Fruit fly (Drosophila melanogaster) whole organism, prepupa: Measurements from ENCODE around the gene CG2767.
A peak's percentile ranks its signal among the peaks of the same experiment; 100 is the strongest.

ENCODE experiments used
- Blimp-1 ChIP-seq: fragments of 200-800 bp; sonication (Bioruptor generic); optimal IDR thresholded peaks from 3 replicates; lab custom pipeline; 2017; ENCODE audit warnings: missing biosample characterization, missing genetic modification characterization, mild to moderate bottlenecking, moderate library complexity, missing genetic modification reagents
- CG10631 ChIP-seq: fragments of 200-800 bp; sonication (Bioruptor generic); optimal IDR thresholded peaks from 2 replicates; lab custom pipeline; 2016; ENCODE audit warnings: missing biosample characterization, missing genetic modification characterization
- CG10669 ChIP-seq: fragments of 200-800 bp; sonication (Bioruptor generic); optimal IDR thresholded peaks from 3 replicates; lab custom pipeline; 2018; ENCODE audit warnings: missing biosample characterization, mild to moderate bottlenecking, missing genetic modification characterization, moderate library complexity
- CG11294 ChIP-seq: fragments of 200-800 bp; sonication (Bioruptor generic); IDR thresholded peaks from 2 replicates; pipeline ENCODE4 v1.3.6; 2022; ENCODE audit warnings: missing biosample characterization, missing genetic modification characterization
- CG11902 ChIP-seq: fragments of 200-800 bp; sonication (Bioruptor generic); optimal IDR thresholded peaks from 3 replicates; lab custom pipeline; 2016; ENCODE audit warnings: missing biosample characterization, missing genetic modification characterization
- CG15336 ChIP-seq: fragments of 200-800 bp; sonication (Bioruptor generic); IDR thresholded peaks from 2 replicates; pipeline ENCODE4 v1.3.6; 2022; ENCODE audit warnings: missing biosample characterization, missing genetic modification characterization
- CG1621 ChIP-seq: fragments of 200-800 bp; sonication (Bioruptor generic); optimal IDR thresholded peaks from 3 replicates; lab custom pipeline; 2018; ENCODE audit warnings: missing biosample characterization, mild to moderate bottlenecking, missing genetic modification characterization
- CG16779 ChIP-seq: fragments of 200-800 bp; sonication (Bioruptor generic); optimal IDR thresholded peaks from 3 replicates; lab custom pipeline; 2017; ENCODE audit warnings: missing biosample characterization, mild to moderate bottlenecking, missing genetic modification characterization
- CG3032 ChIP-seq: fragments of 200-800 bp; optimal IDR thresholded peaks from 2 replicates; lab custom pipeline; 2019; ENCODE audit warnings: missing biosample characterization, mild to moderate bottlenecking, missing genetic modification characterization, moderate library complexity
- CG31627 ChIP-seq: fragments of 200-800 bp; sonication (Bioruptor generic); optimal IDR thresholded peaks from 3 replicates; lab custom pipeline; 2016; ENCODE audit warnings: missing biosample characterization, missing genetic modification characterization
- CG32006 ChIP-seq: fragments of 200-800 bp; sonication (Bioruptor generic); optimal IDR thresholded peaks from 3 replicates; lab custom pipeline; 2017; ENCODE audit warnings: missing biosample characterization, mild to moderate bottlenecking, missing genetic modification characterization
- CG34406 ChIP-seq: fragments of 200-800 bp; sonication (Bioruptor generic); optimal IDR thresholded peaks from 3 replicates; lab custom pipeline; 2016; ENCODE audit warnings: missing biosample characterization, missing genetic modification characterization
- CG3919 ChIP-seq: fragments of 200-800 bp; sonication (Bioruptor generic); optimal IDR thresholded peaks from 3 replicates; lab custom pipeline; 2016; ENCODE audit warnings: missing biosample characterization, missing genetic modification characterization
- CG6163 ChIP-seq: fragments of 200-800 bp; sonication (Bioruptor generic); IDR thresholded peaks from 3 replicates; pipeline ENCODE4 v1.3.6; 2022; ENCODE audit warnings: missing biosample characterization, missing genetic modification characterization
- CG6276 ChIP-seq: fragments of 200-800 bp; sonication (Bioruptor generic); optimal IDR thresholded peaks from 2 replicates; lab custom pipeline; 2017; ENCODE audit warnings: missing biosample characterization, mild to moderate bottlenecking, missing genetic modification characterization
- CG6854 ChIP-seq: fragments of 200-800 bp; sonication (Bioruptor generic); optimal IDR thresholded peaks from 2 replicates; lab custom pipeline; 2017; ENCODE audit warnings: missing biosample characterization, mild to moderate bottlenecking, missing genetic modification characterization
- CG8119 ChIP-seq: fragments of 200-800 bp; sonication (Bioruptor generic); IDR thresholded peaks from 3 replicates; pipeline ENCODE4 v1.3.6; 2022; ENCODE audit warnings: missing biosample characterization, missing genetic modification characterization
- CG8319 ChIP-seq: fragments of 200-800 bp; sonication (Bioruptor generic); optimal IDR thresholded peaks from 3 replicates; lab custom pipeline; 2016; ENCODE audit warnings: missing biosample characterization, missing genetic modification characterization
- CG9139 ChIP-seq: fragments of 200-800 bp; sonication (Bioruptor generic); optimal IDR thresholded peaks from 3 replicates; lab custom pipeline; 2017; ENCODE audit warnings: missing biosample characterization, mild to moderate bottlenecking, missing genetic modification characterization
- Eip75B ChIP-seq: fragments of 200-800 bp; sonication (Bioruptor generic); optimal IDR thresholded peaks from 3 replicates; lab custom pipeline; 2016; ENCODE audit warnings: missing biosample characterization, missing genetic modification characterization
- Eip78C ChIP-seq: fragments of 200-800 bp; sonication (Bioruptor generic); peaks from one replicate; lab custom pipeline; 2016; ENCODE audit warnings: missing biosample characterization, missing genetic modification characterization
- Eip93F ChIP-seq: fragments of 200-800 bp; sonication (Bioruptor generic); optimal IDR thresholded peaks from 2 replicates; lab custom pipeline; 2016; ENCODE audit warnings: missing biosample characterization, mild to moderate bottlenecking, missing genetic modification characterization
- Ets96B ChIP-seq: fragments of 200-800 bp; optimal IDR thresholded peaks from 2 replicates; lab custom pipeline; 2019; ENCODE audit warnings: missing biosample characterization, mild to moderate bottlenecking, missing genetic modification characterization, moderate library complexity
- Gug ChIP-seq: fragments of 200-800 bp; sonication (Bioruptor generic); IDR thresholded peaks from 2 replicates; pipeline ENCODE4 v1.3.6; 2022; ENCODE audit warnings: missing biosample characterization, missing genetic modification characterization
- Hr39 ChIP-seq: fragments of 200-800 bp; sonication (Bioruptor generic); optimal IDR thresholded peaks from 2 replicates; lab custom pipeline; 2016; ENCODE audit warnings: missing biosample characterization, missing genetic modification characterization
- Hr4 ChIP-seq: fragments of 200-800 bp; sonication (Bioruptor generic); optimal IDR thresholded peaks from 3 replicates; lab custom pipeline; 2016; ENCODE audit warnings: missing biosample characterization, missing genetic modification characterization
- Lpt ChIP-seq: fragments of 200-800 bp; sonication (Bioruptor generic); optimal IDR thresholded peaks from 3 replicates; lab custom pipeline; 2016; ENCODE audit warnings: missing biosample characterization, missing genetic modification characterization
- Met ChIP-seq: fragments of 200-800 bp; sonication (Bioruptor generic); optimal IDR thresholded peaks from 3 replicates; lab custom pipeline; 2016; ENCODE audit warnings: missing biosample characterization, missing genetic modification characterization
- OdsH ChIP-seq: fragments of 200-800 bp; sonication (Bioruptor generic); optimal IDR thresholded peaks from 3 replicates; lab custom pipeline; 2016; ENCODE audit warnings: missing biosample characterization, missing genetic modification characterization
- Smox ChIP-seq: fragments of 200-800 bp; sonication (Bioruptor generic); optimal IDR thresholded peaks from 3 replicates; lab custom pipeline; 2016; ENCODE audit warnings: missing biosample characterization, missing genetic modification characterization
- Sox102F ChIP-seq: fragments of 200-800 bp; sonication (Bioruptor generic); optimal IDR thresholded peaks from 2 replicates; lab custom pipeline; 2016; ENCODE audit warnings: missing biosample characterization, mild to moderate bottlenecking, missing genetic modification characterization
- Sox14 ChIP-seq: fragments of 200-800 bp; sonication (Bioruptor generic); optimal IDR thresholded peaks from 3 replicates; lab custom pipeline; 2016; ENCODE audit warnings: missing biosample characterization, missing genetic modification characterization
- achi ChIP-seq: fragments of 200-800 bp; sonication (Bioruptor generic); optimal IDR thresholded peaks from 3 replicates; lab custom pipeline; 2016; ENCODE audit warnings: missing biosample characterization, missing genetic modification characterization
- acj6 ChIP-seq: fragments of 200-800 bp; sonication (Bioruptor generic); optimal IDR thresholded peaks from 3 replicates; lab custom pipeline; 2016; ENCODE audit warnings: missing biosample characterization, missing genetic modification characterization
- cyc ChIP-seq: fragments of 200-800 bp; sonication (Bioruptor generic); optimal IDR thresholded peaks from 3 replicates; lab custom pipeline; 2016; ENCODE audit warnings: missing biosample characterization, missing genetic modification characterization
- eg ChIP-seq: fragments of 200-800 bp; sonication (Bioruptor generic); IDR thresholded peaks from 3 replicates; pipeline ENCODE4 v1.3.6; 2022; ENCODE audit warnings: missing biosample characterization, missing genetic modification characterization
- esn ChIP-seq: fragments of 200-800 bp; sonication (Bioruptor generic); optimal IDR thresholded peaks from 2 replicates; lab custom pipeline; 2016; ENCODE audit warnings: missing biosample characterization, mild to moderate bottlenecking, missing genetic modification characterization, moderate library complexity
- fd59A ChIP-seq: fragments of 200-800 bp; sonication (Bioruptor generic); optimal IDR thresholded peaks from 2 replicates; lab custom pipeline; 2017; ENCODE audit warnings: missing biosample characterization, mild to moderate bottlenecking, missing genetic modification characterization, missing genetic modification reagents
- fd85E ChIP-seq: fragments of 200-800 bp; sonication (Bioruptor generic); optimal IDR thresholded peaks from 3 replicates; lab custom pipeline; 2016; ENCODE audit warnings: missing biosample characterization, missing genetic modification characterization
- lz ChIP-seq: fragments of 200-800 bp; sonication (Bioruptor generic); optimal IDR thresholded peaks from 3 replicates; lab custom pipeline; 2016; ENCODE audit warnings: missing biosample characterization, missing genetic modification characterization
- net ChIP-seq: fragments of 200-800 bp; sonication (Bioruptor generic); optimal IDR thresholded peaks from 3 replicates; lab custom pipeline; 2016; ENCODE audit warnings: missing biosample characterization, missing genetic modification characterization
- pdm3 ChIP-seq: fragments of 200-800 bp; sonication (Bioruptor generic); optimal IDR thresholded peaks from 3 replicates; lab custom pipeline; 2016; ENCODE audit warnings: missing biosample characterization, missing genetic modification characterization
- salr ChIP-seq, 2 experiments: fragments of 200-800 bp; sonication (Bioruptor generic); optimal IDR thresholded peaks; 3 replicates each; lab custom pipeline; 2016 to 2018; ENCODE audit warnings: missing biosample characterization in 2 of 2, missing genetic modification characterization in 2 of 2, mild to moderate bottlenecking in 1 of 2
- spab ChIP-seq: fragments of 200-800 bp; sonication (Bioruptor generic); optimal IDR thresholded peaks from 2 replicates; lab custom pipeline; 2017; ENCODE audit warnings: missing biosample characterization, mild to moderate bottlenecking, missing genetic modification characterization, missing genetic modification reagents
- ss ChIP-seq, 2 experiments: fragments of 200-800 bp; sonication (Bioruptor generic); optimal IDR thresholded peaks; 2 replicates in 1 of 2; 3 replicates in 1 of 2; lab custom pipeline; 2017 to 2018; ENCODE audit warnings: mild to moderate bottlenecking in 2 of 2, missing biosample characterization in 2 of 2, missing genetic modification characterization in 2 of 2, moderate library complexity in 1 of 2
- topi ChIP-seq: fragments of 200-800 bp; sonication (Bioruptor generic); optimal IDR thresholded peaks from 3 replicates; lab custom pipeline; 2016; ENCODE audit warnings: missing biosample characterization, missing genetic modification characterization
- vri ChIP-seq: fragments of 200-800 bp; sonication (Bioruptor generic); optimal IDR thresholded peaks from 3 replicates; lab custom pipeline; 2016; ENCODE audit warnings: missing biosample characterization, mild to moderate bottlenecking, missing genetic modification characterization

CG2767 gene

DNA sequence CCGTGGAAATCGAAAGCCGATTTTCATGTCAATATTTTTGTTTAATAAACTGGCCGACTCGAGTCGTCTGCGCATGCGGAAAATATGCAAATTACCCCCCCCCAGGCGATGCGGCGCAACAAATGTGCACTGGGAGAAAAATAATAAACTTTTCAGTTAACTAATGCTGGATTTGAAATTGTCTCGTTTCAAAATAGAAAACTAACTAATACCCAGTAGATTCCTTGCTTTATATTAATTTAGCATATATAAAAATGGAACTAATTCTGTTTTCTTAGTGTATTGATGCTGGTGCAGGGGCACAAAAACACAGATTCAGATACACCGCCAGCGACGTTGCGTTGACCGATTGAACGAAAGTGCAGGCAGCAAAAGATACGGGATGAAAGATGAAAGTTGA is 30.0 kb upstream of the CG2767 start (continued):
- TF ChIP-seq lz (GFP tag; lab: Kevin White, UChicago) (peak; percentile 48), CG6276 (GFP tag; lab: Kevin White, UChicago) (peak; percentile 78), Sox14 (GFP tag; lab: Kevin White, UChicago) (peak; percentile 38), esn (GFP tag; lab: Kevin White, UChicago) (peak; percentile 62), fd85E (GFP tag; lab: Kevin White, UChicago) (no peak), CG3919 (peak; percentile 83), CG16779 (tag; lab: Kevin White, UChicago) (no peak), eg (peak; percentile 92), CG11294 (GFP tag; lab: Robert Waterston, UW) (peak; percentile 64), Sox102F (peak; percentile 51), CG1621 (no peak), Smox (GFP tag; lab: Kevin White, UChicago) (peak; percentile 28), CG31627 (peak; percentile 48), acj6 (GFP tag; lab: Kevin White, UChicago) (peak; percentile 54), Eip78C (peak; percentile 90), CG3032 (tag; lab: Kevin White, UChicago) (peak; percentile 46), vri (no peak), achi (peak; percentile 55), Ets96B (peak; percentile 53), spab (GFP tag; lab: Kevin White, UChicago) (peak; percentile 21), Gug (peak; percentile 79), CG8119 (peak; percentile 88), Eip93F (GFP tag; lab: Kevin White, UChicago) (no peak), Hr4 (GFP tag; lab: Kevin White, UChicago) (peak; percentile 86), CG6163 (GFP tag; lab: Robert Waterston, UW) (peak; percentile 90), CG8319 (GFP tag; lab: Kevin White, UChicago) (peak; percentile 54), fd59A (GFP tag; lab: Kevin White, UChicago) (no peak), CG15336 (GFP tag; lab: Robert Waterston, UW) (peak; percentile 82), Lpt (GFP tag; lab: Kevin White, UChicago) (peak; percentile 39), Blimp-1 (GFP tag; lab: Kevin White, UChicago) (peak; percentile 10), Hr39 (peak; percentile 31), Eip75B (GFP tag; lab: Kevin White, UChicago) (peak; percentile 58), CG6854 (GFP tag; lab: Kevin White, UChicago) (no peak), Met (GFP tag; lab: Kevin White, UChicago) (peak; percentile 49), salr (GFP tag; optimal IDR thresholded peaks at IDR 0.05; lab: Kevin White, UChicago) (peak in 1 of 2 experiments; percentile 46)

dm6 chr3R:8032923-8033478 is 25.1 kb upstream of the CG2767 start, which contains the start of the genes CG11035 and unc-45:
Gene CG11035 (minus strand): TSS chr3R:8033009.
Gene unc-45 (plus strand): TSS chr3R:8033301.
- TF ChIP-seq ss (GFP tag; optimal IDR thresholded peaks at IDR 0.05; lab: Kevin White, UChicago) (peak; percentile 9 to 33), CG34406 (GFP tag; lab: Kevin White, UChicago) (no peak), CG32006 (GFP tag; lab: Kevin White, UChicago) (peak; percentile 28), CG11294 (GFP tag; lab: Robert Waterston, UW) (no peak), vri (peak; percentile 58), Hr4 (GFP tag; lab: Kevin White, UChicago) (peak; percentile 45), CG3032 (tag; lab: Kevin White, UChicago) (peak; percentile 46), CG16779 (tag; lab: Kevin White, UChicago) (no peak), CG9139 (no peak), Eip75B (GFP tag; lab: Kevin White, UChicago) (peak; percentile 36), CG10631 (GFP tag; lab: Kevin White, UChicago) (no peak), Lpt (GFP tag; lab: Kevin White, UChicago) (no peak), OdsH (GFP tag; lab: Kevin White, UChicago) (peak; percentile 6), Eip78C (peak; percentile 83), CG6163 (GFP tag; lab: Robert Waterston, UW) (0 out of 3 replicates have a peak, but pooled peaks have one; percentile 25), topi (GFP tag; lab: Kevin White, UChicago) (peak; percentile 43), CG3919 (peak; percentile 37), fd85E (GFP tag; lab: Kevin White, UChicago) (no peak), Sox102F (no peak), net (GFP tag; lab: Kevin White, UChicago) (no peak), Sox14 (GFP tag; lab: Kevin White, UChicago) (peak; percentile 20), Gug (peak; percentile 9; the same call in 1 of the 2 replicates), Eip93F (GFP tag; lab: Kevin White, UChicago) (no peak), CG8119 (no peak), CG10669 (peak; percentile 5), cyc (GFP tag; lab: Kevin White, UChicago) (peak; percentile 28), CG11902 (GFP tag; lab: Kevin White, UChicago) (no peak), Ets96B (peak; percentile 37), CG1621 (no peak), CG6854 (GFP tag; lab: Kevin White, UChicago) (no peak), Blimp-1 (GFP tag; lab: Kevin White, UChicago) (no peak), lz (GFP tag; lab: Kevin White, UChicago) (peak; percentile 28), pdm3 (GFP tag; lab: Kevin White, UChicago) (peak; percentile 42), Met (GFP tag; lab: Kevin White, UChicago) (peak; percentile 11)
